Worm (Caenorhabditis elegans) whole organism, L2 larva: ENCODE data around the gene lgc-33.

Source experiments
- ZK546.5 ChIP-seq: sonication (generic microtip); optimal IDR thresholded peaks from 2 replicates; lab custom pipeline; 2017; ENCODE audit warnings: missing biosample characterization, missing genetic modification characterization
- elt-3 ChIP-seq: sonication (generic microtip); optimal IDR thresholded peaks from 2 replicates; lab custom pipeline; 2017; ENCODE audit warnings: missing biosample characterization, missing genetic modification characterization
- lin-11 ChIP-seq: fragments of 150-350 bp; sonication (generic microtip); optimal IDR thresholded peaks from 2 replicates; lab custom pipeline; 2014; ENCODE audit warnings: missing biosample characterization, missing genetic modification characterization, inconsistent platforms, mixed read lengths
- lsy-2 ChIP-seq, 2 experiments: fragments of 150-350 bp in 1 of 2; sonication (generic microtip) in 1 of 2; optimal IDR thresholded peaks; 2 replicates each; lab custom pipeline; 2014 to 2017; ENCODE audit warnings: missing biosample characterization in 2 of 2, missing genetic modification characterization in 2 of 2
- mab-5 ChIP-seq: fragments of 150-350 bp; optimal IDR thresholded peaks from 2 replicates; lab custom pipeline; 2014; ENCODE audit warnings: missing biosample characterization, missing genetic modification characterization
- mdl-1 ChIP-seq, 2 experiments: fragments of 150-350 bp in 1 of 2; sonication (generic microtip) in 1 of 2; optimal IDR thresholded peaks; 2 replicates each; lab custom pipeline; 2017; ENCODE audit warnings: missing biosample characterization in 2 of 2, missing genetic modification characterization in 2 of 2
- nhr-6 ChIP-seq: fragments of 150-350 bp; optimal IDR thresholded peaks from 2 replicates; lab custom pipeline; 2014; ENCODE audit warnings: missing biosample characterization, missing genetic modification characterization
- unc-62 ChIP-seq: fragments of 150-350 bp; optimal IDR thresholded peaks from 2 replicates; lab custom pipeline; 2014; ENCODE audit warnings: missing biosample characterization, missing genetic modification reagents, missing genetic modification characterization
- ztf-11 ChIP-seq: sonication (generic microtip); optimal IDR thresholded peaks from 2 replicates; lab custom pipeline; 2017; ENCODE audit warnings: missing biosample characterization, missing genetic modification characterization

ce11 chrIV:828427-828826 is 16.9 kb upstream of the lgc-33 start:
- TF ChIP-seq elt-3 (tag; lab: Kevin White, UChicago) (no peak), ztf-11 (tag; lab: Kevin White, UChicago) (no peak), lsy-2 (tag; optimal IDR thresholded peaks at IDR 0.05; lab: Kevin White, UChicago) (peak; percentile 65 to 88), nhr-6 (peak; percentile 35), lin-11 (tag; lab: Kevin White, UChicago) (peak; percentile 26), mab-5 (tag; lab: Kevin White, UChicago) (peak; percentile 63), mdl-1 (tag; optimal IDR thresholded peaks at IDR 0.05; lab: Kevin White, UChicago) (peak; percentile 46 to 49), unc-62 (GFP tag; lab: Kevin White, UChicago) (no peak), ZK546.5 (no peak)
